Fruit fly (Drosophila melanogaster): Measurements from ENCODE around the gene Sos.

Gene Sos

DNA sequence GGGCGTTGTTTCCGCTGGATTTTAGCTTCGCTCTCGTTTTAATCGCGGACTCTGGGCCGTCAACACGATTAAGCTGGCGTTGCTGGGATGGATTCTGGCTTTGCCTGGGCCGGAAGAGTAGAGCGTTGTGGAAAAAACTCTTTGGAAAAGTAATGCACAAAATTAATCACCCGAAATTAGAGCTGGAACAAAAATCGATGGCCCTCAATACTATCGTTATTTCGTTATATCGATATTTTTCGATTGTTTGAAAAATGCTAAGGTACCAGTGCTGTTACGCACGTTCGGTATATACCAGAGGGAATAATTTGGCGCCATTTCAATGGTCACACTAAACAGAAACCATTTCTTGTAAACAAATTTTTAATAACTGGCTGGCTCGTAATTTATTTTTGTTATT is 15.9 kb downstream of the Sos start, which contains the start of the genes Arpc1 and Orc5 (continued):
- TF ChIP-seq CG10321 (GFP tag; IDR thresholded peaks at IDR 0.05) = no peak
- no peak for TF ChIP-seq CG13624 (GFP tag; optimal IDR thresholded peaks at IDR 0.05)
- TF ChIP-seq dpn (GFP tag; optimal IDR thresholded peaks at IDR 0.05) = peak in 1 of 2 experiments; percentile 27
- TF ChIP-seq NC2β (GFP tag; optimal IDR thresholded peaks at IDR 0.05) = no peak
- TF ChIP-seq inv (GFP tag; IDR thresholded peaks at IDR 0.05; ENCODE audit: partially characterized antibody) = peak; percentile 80; the same call in 1 of the 2 replicates
- TF ChIP-seq CG10979 (tag; optimal IDR thresholded peaks at IDR 0.05) = no peak
- no peak for TF ChIP-seq Bteb2 (GFP tag; optimal IDR thresholded peaks at IDR 0.05)
- TF ChIP-seq CG6683 (GFP tag; optimal IDR thresholded peaks at IDR 0.05) = no peak
- TF ChIP-seq zen2 (GFP tag; IDR thresholded peaks at IDR 0.05; ENCODE audit: partially characterized antibody) = peak; percentile 72
- peak; percentile 90 for TF ChIP-seq E2f2 (GFP tag; IDR thresholded peaks at IDR 0.05)
- TF ChIP-seq CG1603 (tag; optimal IDR thresholded peaks at IDR 0.05) = no peak
- peak; percentile 77 for TF ChIP-seq Doc3 (GFP tag; IDR thresholded peaks at IDR 0.05; ENCODE audit: partially characterized antibody)
- no peak for TF ChIP-seq Antp (GFP tag; optimal IDR thresholded peaks at IDR 0.05)
- TF ChIP-seq her (GFP tag; optimal IDR thresholded peaks at IDR 0.05) = no peak
- no peak for TF ChIP-seq pros (GFP tag; optimal IDR thresholded peaks at IDR 0.05)
- peak; percentile 94 for TF ChIP-seq CG34224 (GFP tag; IDR thresholded peaks at IDR 0.05; ENCODE audit: partially characterized antibody)
- peak; percentile 86 for TF ChIP-seq CG9797 (GFP tag; optimal IDR thresholded peaks at IDR 0.05)
- no peak for TF ChIP-seq CG6654 (GFP tag; optimal IDR thresholded peaks at IDR 0.05)
- TF ChIP-seq h (optimal IDR thresholded peaks at IDR 0.05) = no peak
- TF ChIP-seq vvl (GFP tag; IDR thresholded peaks at IDR 0.05) = no peak
- TF ChIP-seq CHES-1-like (GFP tag; optimal IDR thresholded peaks at IDR 0.05) = peak; percentile 54
- no peak for TF ChIP-seq en (GFP tag; optimal IDR thresholded peaks at IDR 0.05)
- TF ChIP-seq Adf1 (GFP tag; IDR thresholded peaks at IDR 0.05) = no peak
- TF ChIP-seq danr (GFP tag; IDR thresholded peaks at IDR 0.05) = no peak
- TF ChIP-seq fd3F (GFP tag; optimal IDR thresholded peaks at IDR 0.05) = no peak
- TF ChIP-seq pita (GFP tag; optimal IDR thresholded peaks at IDR 0.05) = no peak
- peak; percentile 96 for TF ChIP-seq Sry-δ (GFP tag; optimal IDR thresholded peaks at IDR 0.05)
- no peak for TF ChIP-seq wek (GFP tag; optimal IDR thresholded peaks at IDR 0.05)
- TF ChIP-seq CG42726 (GFP tag; IDR thresholded peaks at IDR 0.05; ENCODE audit: partially characterized antibody) = peak; percentile 78
- no peak for TF ChIP-seq sug (tag; optimal IDR thresholded peaks at IDR 0.05)

DNA sequence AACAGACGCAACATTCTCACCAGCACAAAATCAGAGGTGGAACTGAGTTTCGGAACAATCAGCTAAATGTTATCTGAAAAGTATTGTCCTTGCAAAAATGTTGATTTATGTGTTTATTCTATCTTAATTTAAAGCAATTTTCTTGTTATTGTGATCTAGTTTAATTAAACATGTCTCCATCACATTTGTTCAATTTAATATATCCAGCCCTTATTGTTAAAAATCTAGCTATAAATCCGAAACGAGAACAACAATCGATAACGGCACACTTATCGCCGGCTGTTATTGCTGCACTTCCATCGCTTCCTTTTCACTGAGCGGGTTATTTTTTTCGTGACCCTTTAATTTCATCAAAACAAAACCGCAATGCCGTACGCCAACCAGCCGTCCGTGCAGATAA is 19.4 kb downstream of the Sos start, which contains the start of the genes GatC, PolG2 and Polr2C:
GatC (minus strand) TSS at position 48 of the 400 bp plus-strand sequence.
PolG2 (minus strand) TSS at position 48 of the 400 bp plus-strand sequence.
Polr2C (plus strand) TSS at position 280 of the 400 bp plus-strand sequence.
- TF ChIP-seq Ravus (GFP tag; IDR thresholded peaks at IDR 0.05) = no peak
- no peak for TF ChIP-seq stc (GFP tag; IDR thresholded peaks at IDR 0.05)
- TF ChIP-seq CG2889 (GFP tag; IDR thresholded peaks at IDR 0.05) = no peak
- TF ChIP-seq CG9797 (GFP tag; optimal IDR thresholded peaks at IDR 0.05) = peak; percentile 5
- peak; percentile 15 for TF ChIP-seq pum (GFP tag; optimal IDR thresholded peaks at IDR 0.05)
- no peak for TF ChIP-seq Dad (GFP tag; optimal IDR thresholded peaks at IDR 0.05)
- no peak for TF ChIP-seq slou (GFP tag; optimal IDR thresholded peaks at IDR 0.05)
- no peak for TF ChIP-seq ERR (GFP tag; optimal IDR thresholded peaks at IDR 0.05)
- TF ChIP-seq Xrp1 (GFP tag; IDR thresholded peaks at IDR 0.05) = no peak
- no peak for TF ChIP-seq eve (GFP tag; optimal IDR thresholded peaks at IDR 0.05)
- TF ChIP-seq CG18764 (GFP tag; optimal IDR thresholded peaks at IDR 0.05) = no peak
- TF ChIP-seq bowl (GFP tag; IDR thresholded peaks at IDR 0.05) = 0 out of 2 replicates have a peak, but pooled peaks have one; percentile 4
- TF ChIP-seq slbo (GFP tag; IDR thresholded peaks at IDR 0.05) = peak; percentile 76
- TF ChIP-seq CG1602 (GFP tag; optimal IDR thresholded peaks at IDR 0.05) = peak; percentile 15
- TF ChIP-seq CG1233 (GFP tag; optimal IDR thresholded peaks at IDR 0.05) = no peak
- no peak for TF ChIP-seq CG4328 (GFP tag; optimal IDR thresholded peaks at IDR 0.05)
- TF ChIP-seq oc (tag; optimal IDR thresholded peaks at IDR 0.05) = no peak
- no peak for TF ChIP-seq bigmax (GFP tag; optimal IDR thresholded peaks at IDR 0.05)
- no peak for TF ChIP-seq prd (optimal IDR thresholded peaks at IDR 0.05)
- TF ChIP-seq prd (GFP tag; IDR thresholded peaks at IDR 0.05) = peak; percentile 47; the same call in 2 of the 3 replicates
- TF ChIP-seq ara (GFP tag; IDR thresholded peaks at IDR 0.05) = no peak
- TF ChIP-seq CG17612 (GFP tag; IDR thresholded peaks at IDR 0.05) = no peak
- no peak for TF ChIP-seq gcm2 (GFP tag; optimal IDR thresholded peaks at IDR 0.05)
- no peak for TF ChIP-seq CG10431 (GFP tag; optimal IDR thresholded peaks at IDR 0.05)
